Worm (Caenorhabditis elegans): Measurements from ENCODE around the gene pals-21.
A peak's percentile ranks its signal among the peaks of the same experiment; 100 is the strongest.

pals-21 gene

DNA sequence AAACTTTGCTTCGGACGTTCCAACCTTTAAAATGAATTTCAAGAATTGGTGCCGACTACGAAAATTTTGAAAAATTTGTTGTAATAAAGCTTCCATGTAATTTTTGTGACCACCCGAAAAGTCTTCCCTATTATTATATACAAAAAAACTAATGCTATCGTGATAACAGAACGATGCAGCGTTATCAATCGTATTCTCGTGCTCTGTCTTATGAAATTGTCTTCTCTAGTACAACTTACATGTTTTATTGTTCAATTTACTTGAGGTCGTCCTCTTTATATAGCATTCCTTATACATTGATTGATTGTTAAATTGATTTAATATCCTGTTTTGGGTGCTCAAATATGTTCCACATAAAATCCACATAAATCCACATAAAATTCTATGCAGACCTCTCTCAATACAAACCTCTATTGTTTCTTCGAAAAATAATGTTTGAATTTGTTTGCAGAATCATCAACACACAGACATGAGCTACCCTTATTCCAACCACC is 21.1 kb upstream of the pals-21 start, which contains the start of gene pals-19 (continued):
- TF ChIP-seq mes-2 (tag; optimal IDR thresholded peaks at IDR 0.05; ENCODE audit: poor library complexity, severe bottlenecking) (no peak), lin-38 (GFP tag; IDR thresholded peaks at IDR 0.05) (no peak), snpc-1.2 (GFP tag; IDR thresholded peaks at IDR 0.05) (no peak), nhr-48 (tag; optimal IDR thresholded peaks at IDR 0.05) (no peak), zip-11 (GFP tag; IDR thresholded peaks at IDR 0.05) (no peak), spr-3 (GFP tag; optimal IDR thresholded peaks at IDR 0.05) (no peak), attf-4 (tag; optimal IDR thresholded peaks at IDR 0.05) (no peak), mxl-2 (GFP tag; conservative IDR thresholded peaks at IDR 0.05) (no peak), egl-43 (GFP tag; IDR thresholded peaks at IDR 0.05) (no peak), lin-29 (GFP tag; IDR thresholded peaks at IDR 0.05) (no peak), F10B5.3 (tag; optimal IDR thresholded peaks at IDR 0.05) (no peak), duxl-1 (tag; optimal IDR thresholded peaks at IDR 0.05; ENCODE audit: poor library complexity) (no peak), pqm-1 (tag; optimal IDR thresholded peaks at IDR 0.05) (peak; percentile 97), lin-39 (tag; optimal IDR thresholded peaks at IDR 0.05) (no peak), mdl-1 (tag; optimal IDR thresholded peaks at IDR 0.05) (peak in 1 of 2 experiments; percentile 34), hlh-30 (tag; optimal IDR thresholded peaks at IDR 0.05; ENCODE audit: insufficient read depth) (peak; percentile 14), gei-8 (GFP tag; optimal IDR thresholded peaks at IDR 0.05) (no peak), nhr-76 (tag; optimal IDR thresholded peaks at IDR 0.05) (no peak), ceh-28 (tag; optimal IDR thresholded peaks at IDR 0.05) (no peak), nhr-28 (tag; optimal IDR thresholded peaks at IDR 0.05) (peak; percentile 85), F49E8.2 (tag; optimal IDR thresholded peaks at IDR 0.05; ENCODE audit: borderline replicate concordance) (no peak), nhr-77 (tag; optimal IDR thresholded peaks at IDR 0.05) (peak; percentile 58)

DNA sequence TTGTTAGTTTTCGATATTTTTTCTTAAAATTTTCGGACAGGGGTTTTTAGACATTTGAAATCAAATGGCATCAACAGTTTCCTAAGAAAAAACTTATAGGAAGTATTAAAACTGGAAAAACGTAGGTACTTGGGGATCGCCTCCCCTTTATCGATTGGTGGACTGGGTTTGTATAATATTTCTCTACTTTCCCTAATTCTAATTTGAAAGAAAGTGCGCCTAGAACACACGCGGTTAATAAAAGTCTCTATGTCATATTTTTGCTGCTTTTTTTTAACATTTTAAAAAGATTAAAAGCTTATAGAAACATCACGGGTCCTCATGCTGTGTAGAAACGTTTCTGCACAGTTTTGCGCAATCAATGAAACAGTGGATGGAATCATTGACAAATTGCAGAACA is 19.2 kb upstream of the pals-21 start, which contains the start of gene pals-16:
TSS of gene pals-16 (plus strand) at position 301 of the 400 bp plus-strand sequence.
- no peak for TF ChIP-seq nhr-111 (GFP tag; optimal IDR thresholded peaks at IDR 0.05)
- TF ChIP-seq egl-27 (tag; optimal IDR thresholded peaks at IDR 0.05) = no peak
- TF ChIP-seq mdt-29 (GFP tag; IDR thresholded peaks at IDR 0.05) = no peak
- no peak for TF ChIP-seq nhr-42 (GFP tag; IDR thresholded peaks at IDR 0.05)
- no peak for TF ChIP-seq nhr-25 (tag; optimal IDR thresholded peaks at IDR 0.05; ENCODE audit: borderline replicate concordance, insufficient read depth)
- TF ChIP-seq hif-1 (tag; optimal IDR thresholded peaks at IDR 0.05) = no peak
- TF ChIP-seq mdl-1 (tag; optimal IDR thresholded peaks at IDR 0.05) = no peak
- TF ChIP-seq nhr-76 (tag; optimal IDR thresholded peaks at IDR 0.05) = no peak
- no peak for TF ChIP-seq arid-1 (GFP tag; conservative IDR thresholded peaks at IDR 0.05)
- TF ChIP-seq ceh-28 (tag; optimal IDR thresholded peaks at IDR 0.05) = no peak

DNA sequence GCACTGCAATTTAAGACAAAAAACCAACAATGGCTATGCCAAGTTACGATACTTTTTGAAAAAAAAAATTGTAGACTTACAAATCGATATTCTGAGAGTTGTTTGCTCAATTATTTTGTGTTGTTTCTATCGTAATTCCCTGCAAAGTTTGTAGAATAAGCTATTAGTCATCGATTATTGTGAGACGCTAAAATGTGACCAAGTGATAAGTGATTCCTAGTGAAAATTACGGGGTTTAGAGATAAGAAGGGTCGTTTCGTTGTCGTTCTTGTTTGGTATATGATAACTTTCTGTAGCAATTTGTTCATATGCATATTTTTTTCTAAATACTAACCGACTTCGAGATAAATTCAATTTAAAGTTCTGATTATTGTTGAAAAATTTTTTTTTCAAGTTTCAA is 17.7 kb upstream of the pals-21 start:
- TF ChIP-seq F44E2.7 (GFP tag; IDR thresholded peaks at IDR 0.05) = no peak
- TF ChIP-seq daf-16 (GFP tag; optimal IDR thresholded peaks at IDR 0.05) = no peak
- TF ChIP-seq daf-16 (tag; optimal IDR thresholded peaks at IDR 0.05) = peak; percentile 61
- TF ChIP-seq lim-7 (GFP tag; IDR thresholded peaks at IDR 0.05) = no peak
- no peak for TF ChIP-seq zfp-2 (tag; optimal IDR thresholded peaks at IDR 0.05)
- TF ChIP-seq egl-43 (GFP tag; IDR thresholded peaks at IDR 0.05) = no peak
- TF ChIP-seq lin-1 (GFP tag; IDR thresholded peaks at IDR 0.05) = no peak
- no peak for TF ChIP-seq nhr-6 (tag; optimal IDR thresholded peaks at IDR 0.05)
- TF ChIP-seq lin-29 (GFP tag; IDR thresholded peaks at IDR 0.05) = no peak
- no peak for TF ChIP-seq nhr-11 (tag; optimal IDR thresholded peaks at IDR 0.05)
- TF ChIP-seq hlh-11 (tag; optimal IDR thresholded peaks at IDR 0.05) = no peak
- no peak for TF ChIP-seq nhr-102 (tag; optimal IDR thresholded peaks at IDR 0.05)
- TF ChIP-seq R02D3.7 (tag; optimal IDR thresholded peaks at IDR 0.05) = no peak
- TF ChIP-seq duxl-1 (tag; optimal IDR thresholded peaks at IDR 0.05; ENCODE audit: poor library complexity) = no peak
- peak; percentile 86 for TF ChIP-seq pqm-1 (tag; optimal IDR thresholded peaks at IDR 0.05)
- peak; percentile 48 for TF ChIP-seq dmd-6 (GFP tag; IDR thresholded peaks at IDR 0.05)
- TF ChIP-seq ztf-7 (tag; optimal IDR thresholded peaks at IDR 0.05) = no peak
- no peak for TF ChIP-seq nhr-76 (tag; optimal IDR thresholded peaks at IDR 0.05)
- TF ChIP-seq daf-19 (GFP tag; conservative IDR thresholded peaks at IDR 0.05) = no peak
- TF ChIP-seq php-3 (GFP tag; IDR thresholded peaks at IDR 0.05) = no peak
- peak; percentile 22 for TF ChIP-seq T20F7.1 (GFP tag; optimal IDR thresholded peaks at IDR 0.05)
- TF ChIP-seq unc-62 (GFP tag; optimal IDR thresholded peaks at IDR 0.05 in 1 of 2) = no peak
- no peak for TF ChIP-seq unc-62 (tag; optimal IDR thresholded peaks at IDR 0.05)
- no peak for TF ChIP-seq nhr-25 (tag; optimal IDR thresholded peaks at IDR 0.05; ENCODE audit: borderline replicate concordance, insufficient read depth)
- TF ChIP-seq ctbp-1 (GFP tag; IDR thresholded peaks at IDR 0.05) = no peak

All from whole organism, L4 larva.